Worm (Caenorhabditis elegans) whole organism, L1 larva: Measurements from ENCODE around the gene ZC317.6.

Experiments used
- ama-1 ChIP-seq: fragments of 150-350 bp; optimal IDR thresholded peaks from 2 replicates; lab custom pipeline; 2014
- ceh-82 ChIP-seq, 3 experiments: fragments of 150-350 bp in 1 of 3; sonication (generic microtip) in 2 of 3; optimal IDR thresholded peaks; 2 replicates each; lab custom pipeline; 2014 to 2017; ENCODE audit warnings: missing biosample characterization in 3 of 3, missing genetic modification characterization in 3 of 3
- ces-1 ChIP-seq: fragments of 150-350 bp; optimal IDR thresholded peaks from 2 replicates; lab custom pipeline; 2014; ENCODE audit warnings: missing biosample characterization, missing genetic modification reagents, missing genetic modification characterization
- egl-13 ChIP-seq: sonication (generic microtip); optimal IDR thresholded peaks from 2 replicates; lab custom pipeline; 2016; ENCODE audit warnings: missing genotype, missing genetic modification reagents, missing genetic modification characterization, missing compliant biosample characterization
- lin-39 ChIP-seq: fragments of 150-350 bp; optimal IDR thresholded peaks from 2 replicates; lab custom pipeline; 2014; ENCODE audit warnings: missing biosample characterization, missing genetic modification reagents, missing genetic modification characterization
- mep-1 ChIP-seq: fragments of 150-350 bp; optimal IDR thresholded peaks from 2 replicates; lab custom pipeline; 2014; ENCODE audit warnings: missing biosample characterization, missing genetic modification characterization
- nhr-237 ChIP-seq: fragments of 150-350 bp; optimal IDR thresholded peaks from 2 replicates; lab custom pipeline; 2014; ENCODE audit warnings: missing biosample characterization, missing genetic modification characterization
- nhr-76 ChIP-seq: sonication (generic microtip); optimal IDR thresholded peaks from 2 replicates; lab custom pipeline; 2017; ENCODE audit warnings: missing biosample characterization, missing genetic modification characterization
- unc-130 ChIP-seq: fragments of 150-350 bp; optimal IDR thresholded peaks from 2 replicates; lab custom pipeline; 2017; ENCODE audit warnings: missing biosample characterization, missing genetic modification characterization, inconsistent platforms
- unc-62 ChIP-seq: fragments of 150-350 bp; optimal IDR thresholded peaks from 2 replicates; lab custom pipeline; 2014; ENCODE audit warnings: missing biosample characterization, missing genetic modification reagents, missing genetic modification characterization
- unc-86 ChIP-seq: sonication (generic microtip); optimal IDR thresholded peaks from 2 replicates; lab custom pipeline; 2016; ENCODE audit warnings: missing genetic modification characterization, missing compliant biosample characterization

DNA sequence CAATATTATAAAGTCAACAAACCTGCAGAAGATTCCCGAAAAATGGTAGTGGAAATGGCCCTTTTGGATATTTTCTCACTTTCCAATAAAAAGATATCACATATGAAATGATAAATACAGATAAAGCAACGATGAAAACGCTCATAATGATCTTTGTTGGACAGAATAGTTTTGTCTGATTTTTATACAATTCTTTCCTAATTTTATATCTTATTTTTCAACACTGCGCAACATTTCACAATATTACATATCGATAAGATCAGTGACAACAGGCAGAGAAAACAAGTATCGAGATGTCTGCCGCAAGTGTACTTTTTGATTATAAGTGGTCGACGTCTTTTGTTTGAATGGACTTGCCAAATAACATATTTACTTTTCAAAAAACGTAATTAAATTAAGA is 45.3 kb downstream of the ZC317.6 start, which contains the start of gene cyp-14A5:
- TF ChIP-seq nhr-237 (tag; lab: Kevin White, UChicago) (no peak), unc-62 (GFP tag; lab: Kevin White, UChicago) (no peak), unc-86 (no peak), nhr-76 (tag; lab: Kevin White, UChicago) (no peak), unc-130 (tag; lab: Kevin White, UChicago) (no peak), egl-13 (tag; lab: Kevin White, UChicago) (no peak), ces-1 (no peak), mep-1 (tag; lab: Kevin White, UChicago) (no peak), ceh-82 (tag; optimal IDR thresholded peaks at IDR 0.05; lab: Kevin White, UChicago) (no peak), ama-1 (no peak), lin-39 (no peak)
